Fruit fly (Drosophila melanogaster) whole organism, embryonic: ENCODE results near the gene CG14205.

Experiments
- Atf3 ChIP-seq: fragments of 200-800 bp; sonication (Bioruptor generic); optimal IDR thresholded peaks from 3 replicates; lab custom pipeline; 2016; ENCODE audit warnings: missing biosample characterization, missing genetic modification characterization
- Awh ChIP-seq: fragments of 200-800 bp; sonication (Bioruptor generic); IDR thresholded peaks from 2 replicates; pipeline ENCODE4, ENCODE4 v1.3.6; 2022; ENCODE audit warnings: missing biosample characterization, missing genetic modification characterization
- CG10147 ChIP-seq: fragments of 200-800 bp; sonication (Bioruptor generic); optimal IDR thresholded peaks from 2 replicates; lab custom pipeline; 2019; ENCODE audit warnings: missing biosample characterization, mild to moderate bottlenecking, missing genetic modification characterization, moderate library complexity
- CG10321 ChIP-seq: fragments of 200-800 bp; sonication (Bioruptor generic); IDR thresholded peaks from 2 replicates; pipeline ENCODE4 v1.3.6; 2022; ENCODE audit warnings: missing biosample characterization, missing genetic modification characterization
- CG10431 ChIP-seq: fragments of 200-800 bp; sonication (Bioruptor generic); optimal IDR thresholded peaks from 3 replicates; lab custom pipeline; 2018; ENCODE audit warnings: missing biosample characterization, mild to moderate bottlenecking, missing genetic modification characterization
- CG13296 ChIP-seq: fragments of 200-800 bp; sonication (Bioruptor generic); optimal IDR thresholded peaks from 3 replicates; lab custom pipeline; 2018; ENCODE audit warnings: missing biosample characterization, mild to moderate bottlenecking, missing genetic modification characterization
- CG14860 ChIP-seq: fragments of 200-800 bp; sonication (Bioruptor generic); IDR thresholded peaks from 3 replicates; pipeline ENCODE4 v1.3.6; 2022; ENCODE audit warnings: missing biosample characterization, missing genetic modification characterization; ENCODE audit not compliant: partially characterized antibody
- CG15696 ChIP-seq: fragments of 200-800 bp; sonication (Bioruptor generic); optimal IDR thresholded peaks from 2 replicates; lab custom pipeline; 2019; ENCODE audit warnings: missing biosample characterization, mild to moderate bottlenecking, missing genetic modification characterization, moderate library complexity
- CG16779 ChIP-seq: fragments of 200-800 bp; sonication (Bioruptor generic); IDR thresholded peaks from 2 replicates; pipeline ENCODE4 v1.3.6; 2022; ENCODE audit warnings: missing biosample characterization, missing genetic modification characterization
- CG17829 ChIP-seq: fragments of 200-800 bp; optimal IDR thresholded peaks from 2 replicates; lab custom pipeline; 2019; ENCODE audit warnings: missing biosample characterization, mild to moderate bottlenecking, missing genetic modification characterization, moderate library complexity
- CG18476 ChIP-seq: fragments of 200-800 bp; sonication (Bioruptor generic); optimal IDR thresholded peaks from 2 replicates; lab custom pipeline; 2016; ENCODE audit warnings: missing biosample characterization, mild to moderate bottlenecking, missing genetic modification characterization
- CG2116 ChIP-seq: fragments of 200-800 bp; sonication (Bioruptor generic); optimal IDR thresholded peaks from 3 replicates; lab custom pipeline; 2018; ENCODE audit warnings: missing biosample characterization, mild to moderate bottlenecking, missing genetic modification characterization
- CG2678 ChIP-seq: fragments of 200-800 bp; sonication (Bioruptor generic); optimal IDR thresholded peaks from 3 replicates; lab custom pipeline; 2019; ENCODE audit warnings: missing biosample characterization, mild to moderate bottlenecking, missing genetic modification characterization, moderate library complexity
- CG34422 ChIP-seq: fragments of 200-800 bp; sonication (Bioruptor generic); IDR thresholded peaks from 3 replicates; pipeline ENCODE4 v1.3.6; 2022; ENCODE audit warnings: missing biosample characterization, missing genetic modification characterization
- CG6765 ChIP-seq: fragments of 200-800 bp; sonication (Bioruptor generic); optimal IDR thresholded peaks from 3 replicates; lab custom pipeline; 2017; ENCODE audit warnings: missing biosample characterization, mild to moderate bottlenecking, missing genetic modification characterization
- CG6813 ChIP-seq: fragments of 200-800 bp; sonication (Bioruptor generic); optimal IDR thresholded peaks from 2 replicates; lab custom pipeline; 2017; ENCODE audit warnings: missing biosample characterization, missing genetic modification characterization, mild to moderate bottlenecking, moderate library complexity, missing genetic modification reagents
- CG8089 ChIP-seq: fragments of 200-800 bp; sonication (Bioruptor generic); optimal IDR thresholded peaks from 3 replicates; lab custom pipeline; 2016; ENCODE audit warnings: missing biosample characterization, missing genetic modification characterization
- CG8944 ChIP-seq: fragments of 200-800 bp; sonication (Bioruptor generic); optimal IDR thresholded peaks from 3 replicates; lab custom pipeline; 2016; ENCODE audit warnings: missing biosample characterization, missing genetic modification characterization
- CG9437 ChIP-seq: fragments of 200-800 bp; sonication (Bioruptor generic); optimal IDR thresholded peaks from 2 replicates; lab custom pipeline; 2018; ENCODE audit warnings: missing biosample characterization, mild to moderate bottlenecking, missing genetic modification characterization
- CTCF ChIP-seq: fragments of 200-800 bp; sonication (Bioruptor generic); optimal IDR thresholded peaks from 2 replicates; lab custom pipeline; 2017; ENCODE audit warnings: missing biosample characterization, mild to moderate bottlenecking, missing genetic modification characterization, moderate library complexity
- CrebB ChIP-seq: fragments of 200-800 bp; sonication (Bioruptor generic); optimal IDR thresholded peaks from 3 replicates; lab custom pipeline; 2018; ENCODE audit warnings: missing biosample characterization, mild to moderate bottlenecking, missing genetic modification characterization
- D19B ChIP-seq: fragments of 200-800 bp; sonication (Bioruptor generic); optimal IDR thresholded peaks from 2 replicates; lab custom pipeline; 2017; ENCODE audit warnings: missing biosample characterization, mild to moderate bottlenecking, missing genetic modification characterization
- ERR ChIP-seq: fragments of 200-800 bp; sonication (Bioruptor generic); optimal IDR thresholded peaks from 2 replicates; lab custom pipeline; 2016; ENCODE audit warnings: missing biosample characterization, missing genetic modification characterization
- HmgZ ChIP-seq: fragments of 200-800 bp; sonication (Bioruptor generic); optimal IDR thresholded peaks from 2 replicates; lab custom pipeline; 2018; ENCODE audit warnings: missing biosample characterization, mild to moderate bottlenecking, missing genetic modification characterization
- Hr51 ChIP-seq, 2 experiments: fragments of 200-800 bp; sonication (Bioruptor generic); optimal IDR thresholded peaks; 2 replicates in 1 of 2; 3 replicates in 1 of 2; lab custom pipeline; 2016 to 2018; ENCODE audit warnings: missing biosample characterization in 2 of 2, missing genetic modification characterization in 2 of 2, mild to moderate bottlenecking in 1 of 2, moderate library complexity in 1 of 2
- Mad ChIP-seq: fragments of 200-800 bp; sonication (Bioruptor generic); optimal IDR thresholded peaks from 2 replicates; lab custom pipeline; 2016; ENCODE audit warnings: missing biosample characterization, missing genetic modification characterization
- Meics ChIP-seq: fragments of 200-800 bp; sonication (Bioruptor generic); optimal IDR thresholded peaks from 2 replicates; lab custom pipeline; 2017; ENCODE audit warnings: missing biosample characterization, mild to moderate bottlenecking, missing genetic modification characterization
- NFAT ChIP-seq: fragments of 200-800 bp; sonication (Bioruptor generic); IDR thresholded peaks from 2 replicates; pipeline ENCODE4 v1.3.6; 2022; ENCODE audit warnings: missing biosample characterization, missing genetic modification characterization
- Oaz ChIP-seq: fragments of 200-800 bp; sonication (Bioruptor generic); IDR thresholded peaks from 2 replicates; pipeline ENCODE4 v1.3.6; 2022; ENCODE audit warnings: missing biosample characterization, missing genetic modification characterization
- PHDP ChIP-seq: fragments of 200-800 bp; sonication (Bioruptor generic); optimal IDR thresholded peaks from 3 replicates; lab custom pipeline; 2018; ENCODE audit warnings: missing biosample characterization, mild to moderate bottlenecking, missing genetic modification characterization, moderate library complexity
- YL-1 ChIP-seq: fragments of 200-800 bp; sonication (Bioruptor generic); optimal IDR thresholded peaks from 3 replicates; lab custom pipeline; 2017; ENCODE audit warnings: missing biosample characterization, mild to moderate bottlenecking, missing genetic modification characterization
- ab ChIP-seq: fragments of 200-800 bp; sonication (Bioruptor generic); optimal IDR thresholded peaks from 2 replicates; lab custom pipeline; 2016; ENCODE audit warnings: missing biosample characterization, missing genetic modification characterization
- cas ChIP-seq: fragments of 200-800 bp; sonication (Bioruptor generic); IDR thresholded peaks from 2 replicates; pipeline ENCODE4 v1.3.6; 2022; ENCODE audit warnings: missing biosample characterization, missing genetic modification characterization
- da ChIP-seq: fragments of 200-800 bp; sonication (Bioruptor generic); optimal IDR thresholded peaks from 2 replicates; lab custom pipeline; 2016; ENCODE audit warnings: missing biosample characterization, missing genetic modification characterization
- danr ChIP-seq: fragments of 200-800 bp; sonication (Bioruptor generic); IDR thresholded peaks from 2 replicates; pipeline ENCODE4 v1.3.6; 2022; ENCODE audit warnings: missing biosample characterization, missing genetic modification characterization
- dimm ChIP-seq: fragments of 200-800 bp; sonication (Bioruptor generic); IDR thresholded peaks from 2 replicates; pipeline ENCODE4 v1.3.6; 2022; ENCODE audit warnings: missing biosample characterization, missing genetic modification characterization
- dm ChIP-seq: fragments of 200-800 bp; sonication (Bioruptor generic); optimal IDR thresholded peaks from 3 replicates; lab custom pipeline; 2016; ENCODE audit warnings: missing biosample characterization, missing genetic modification characterization
- emc ChIP-seq: fragments of 200-800 bp; sonication (Bioruptor generic); optimal IDR thresholded peaks from 2 replicates; lab custom pipeline; 2016; ENCODE audit warnings: missing biosample characterization, missing genetic modification characterization
- gsb ChIP-seq: fragments of 200-800 bp; sonication (Bioruptor generic); IDR thresholded peaks from 2 replicates; pipeline ENCODE4 v1.3.6; 2022; ENCODE audit warnings: missing biosample characterization, missing genetic modification characterization
- hb ChIP-seq: fragments of 200-800 bp; sonication (Bioruptor generic); IDR thresholded peaks from 3 replicates; pipeline ENCODE4 v1.3.6; 2022; ENCODE audit warnings: missing biosample characterization, missing genetic modification characterization; ENCODE audit not compliant: partially characterized antibody
- kah ChIP-seq: fragments of 200-800 bp; sonication (Bioruptor generic); optimal IDR thresholded peaks from 2 replicates; lab custom pipeline; 2018; ENCODE audit warnings: missing biosample characterization, mild to moderate bottlenecking, missing genetic modification characterization
- lab ChIP-seq: fragments of 200-800 bp; sonication (Bioruptor generic); optimal IDR thresholded peaks from 3 replicates; lab custom pipeline; 2017; ENCODE audit warnings: missing biosample characterization, missing genetic modification characterization, mild to moderate bottlenecking, moderate library complexity, missing genetic modification reagents
- nau ChIP-seq: fragments of 200-800 bp; sonication (Bioruptor generic); optimal IDR thresholded peaks from 3 replicates; lab custom pipeline; 2017; ENCODE audit warnings: missing biosample characterization, mild to moderate bottlenecking, missing genetic modification characterization, missing genetic modification reagents
- pnt ChIP-seq: fragments of 200-800 bp; sonication (Bioruptor generic); optimal IDR thresholded peaks from 3 replicates; lab custom pipeline; 2016; ENCODE audit warnings: missing biosample characterization, missing genetic modification characterization
- repo ChIP-seq: fragments of 200-800 bp; sonication (Bioruptor generic); optimal IDR thresholded peaks from 2 replicates; lab custom pipeline; 2016; ENCODE audit warnings: missing biosample characterization, missing genetic modification characterization
- run ChIP-seq: fragments of 200-800 bp; sonication (Bioruptor generic); optimal IDR thresholded peaks from 3 replicates; lab custom pipeline; 2018; ENCODE audit warnings: missing biosample characterization, mild to moderate bottlenecking, missing genetic modification characterization
- sqz ChIP-seq: fragments of 200-800 bp; sonication (Bioruptor generic); optimal IDR thresholded peaks from 3 replicates; lab custom pipeline; 2018; ENCODE audit warnings: missing biosample characterization, mild to moderate bottlenecking, missing genetic modification characterization
- tll ChIP-seq, 2 experiments: fragments of 200-800 bp in 1 of 2; fragments of >200 bp in 1 of 2; sonication (Bioruptor generic) in 1 of 2; optimal IDR thresholded peaks; 2 replicates each; lab custom pipeline; 2017 to 2019; ENCODE audit warnings: missing biosample characterization in 2 of 2, missing genetic modification characterization in 2 of 2, mild to moderate bottlenecking in 1 of 2, moderate library complexity in 1 of 2
- toy ChIP-seq: fragments of 200-800 bp; sonication (Bioruptor generic); IDR thresholded peaks from 2 replicates; pipeline ENCODE4 v1.3.6; 2022; ENCODE audit warnings: missing biosample characterization, missing genetic modification characterization
- ttk ChIP-seq: fragments of 200-800 bp; sonication (Bioruptor generic); IDR thresholded peaks from 2 replicates; pipeline ENCODE4 v2.1.2; 2022; ENCODE audit warnings: missing biosample characterization, missing genetic modification characterization
- wor ChIP-seq: fragments of 200-800 bp; sonication (Bioruptor generic); IDR thresholded peaks from 2 replicates; pipeline ENCODE4 v1.3.6; 2022; ENCODE audit warnings: missing biosample characterization, missing genetic modification characterization

CG14205 gene

dm6 chrX:19603953-19604352 is 11.5 kb downstream of the CG14205 start (continued):
- TF ChIP-seq toy = peak; percentile 65
- no peak for TF ChIP-seq tll (GFP tag; optimal IDR thresholded peaks at IDR 0.05; lab: Kevin White, UChicago)
- 0 out of 2 replicates have a peak, but pooled peaks have one; percentile 55 for TF ChIP-seq Awh (GFP tag; lab: Robert Waterston, UW)
- peak; percentile 36; the same call in 1 of the 2 replicates for TF ChIP-seq dimm (GFP tag; lab: Robert Waterston, UW)
- peak; percentile 63 for TF ChIP-seq gsb (GFP tag; lab: Robert Waterston, UW)
- TF ChIP-seq repo = peak; percentile 43
- TF ChIP-seq CTCF (GFP tag; lab: Kevin White, UChicago) = peak; percentile 1
- peak; percentile 53 for TF ChIP-seq danr (GFP tag; lab: Robert Waterston, UW)
- TF ChIP-seq CG6813 (GFP tag; lab: Kevin White, UChicago) = peak; percentile 74
- peak; percentile 59 for TF ChIP-seq nau (GFP tag; lab: Kevin White, UChicago)
- TF ChIP-seq CG8089 (GFP tag; lab: Kevin White, UChicago) = no peak
- peak; percentile 14 for TF ChIP-seq kah (GFP tag; lab: Kevin White, UChicago)
- TF ChIP-seq CG10147 (GFP tag; lab: Kevin White, UChicago) = peak; percentile 60
- TF ChIP-seq dm = no peak
- peak; percentile 43 for TF ChIP-seq pnt (GFP tag; lab: Kevin White, UChicago)
- TF ChIP-seq CG34422 (GFP tag; lab: Robert Waterston, UW) = peak; percentile 76
- TF ChIP-seq PHDP = peak; percentile 71
- TF ChIP-seq lab (GFP tag; lab: Kevin White, UChicago) = peak; percentile 89
- peak; percentile 43 to 77 for TF ChIP-seq Hr51 (GFP tag; optimal IDR thresholded peaks at IDR 0.05; lab: Kevin White, UChicago)
- TF ChIP-seq ttk (GFP tag; lab: Robert Waterston, UW) = 0 out of 2 replicates have a peak, but pooled peaks have one; percentile 56
- peak; percentile 73 for TF ChIP-seq NFAT (GFP tag; lab: Robert Waterston, UW)
- peak; percentile 72 for TF ChIP-seq CG6765 (GFP tag; lab: Kevin White, UChicago)
- 0 out of 2 replicates have a peak, but pooled peaks have one; percentile 38 for TF ChIP-seq cas
- peak; percentile 76 for TF ChIP-seq HmgZ (tag; lab: Kevin White, UChicago)
- peak; percentile 43 for TF ChIP-seq D19B (GFP tag; lab: Kevin White, UChicago)
- TF ChIP-seq wor = peak; percentile 48; the same call in 1 of the 2 replicates
- 0 out of 2 replicates have a peak, but pooled peaks have one; percentile 27 for TF ChIP-seq CG16779
- no peak for TF ChIP-seq da (GFP tag; lab: Kevin White, UChicago)
- peak; percentile 32 for TF ChIP-seq CG8944 (GFP tag; lab: Kevin White, UChicago)
- TF ChIP-seq CG17829 (tag; lab: Kevin White, UChicago) = peak; percentile 62
- no peak for TF ChIP-seq ERR (GFP tag; lab: Kevin White, UChicago)
- no peak for TF ChIP-seq CG10321 (GFP tag; lab: Robert Waterston, UW)
- peak; percentile 34 for TF ChIP-seq run (tag; lab: Kevin White, UChicago)
- TF ChIP-seq CG14860 (GFP tag; lab: Robert Waterston, UW) = no peak
- no peak for TF ChIP-seq emc (GFP tag; lab: Kevin White, UChicago)
- TF ChIP-seq sqz (GFP tag; lab: Kevin White, UChicago) = peak; percentile 5
- no peak for TF ChIP-seq ab (GFP tag; lab: Kevin White, UChicago)
- TF ChIP-seq Mad (GFP tag; lab: Kevin White, UChicago) = peak; percentile 40
- no peak for TF ChIP-seq hb (GFP tag; lab: Robert Waterston, UW)
- TF ChIP-seq CG13296 = peak; percentile 64
- TF ChIP-seq CrebB (tag; lab: Kevin White, UChicago) = peak; percentile 52
- peak; percentile 49 for TF ChIP-seq CG18476 (GFP tag; lab: Kevin White, UChicago)
- TF ChIP-seq Oaz = peak; percentile 76
- peak; percentile 25 for TF ChIP-seq CG15696 (tag; lab: Kevin White, UChicago)
- TF ChIP-seq YL-1 (GFP tag; lab: Kevin White, UChicago) = no peak
- peak; percentile 79 for TF ChIP-seq Meics (GFP tag; lab: Kevin White, UChicago)
- peak; percentile 16 for TF ChIP-seq Atf3 (GFP tag; lab: Kevin White, UChicago)
- peak; percentile 49 for TF ChIP-seq CG9437 (GFP tag; lab: Kevin White, UChicago)
- TF ChIP-seq CG2116 = peak; percentile 2
- peak; percentile 82 for TF ChIP-seq CG2678
- no peak for TF ChIP-seq CG10431
